Worm (Caenorhabditis elegans) whole organism, L4 larva: ENCODE results near the gene F41G3.10.

Source experiments
- ama-1 ChIP-seq: fragments of 150-350 bp; optimal IDR thresholded peaks from 2 replicates; lab custom pipeline; 2014; ENCODE audit warnings: inconsistent platforms, mixed read lengths
- dmd-8 ChIP-seq: fragments of 200-800 bp; sonication (Bioruptor generic); IDR thresholded peaks from 2 replicates; pipeline ENCODE4 v1.3.6; 2022; ENCODE audit warnings: missing genetic modification characterization, missing compliant biosample characterization
- dpl-1 ChIP-seq: fragments of 150-350 bp; optimal IDR thresholded peaks from 2 replicates; lab custom pipeline; 2014; ENCODE audit warnings: missing biosample characterization, missing genetic modification reagents, missing genetic modification characterization
- dve-1 ChIP-seq: sonication (generic microtip); optimal IDR thresholded peaks from 2 replicates; lab custom pipeline; 2017; ENCODE audit warnings: antibody characterized with exemption, mild to moderate bottlenecking, missing genetic modification characterization, missing compliant biosample characterization; ENCODE audit not compliant: insufficient read depth
- egl-27 ChIP-seq: sonication (generic microtip); optimal IDR thresholded peaks from 3 replicates; lab custom pipeline; 2017; ENCODE audit warnings: missing biosample characterization, missing genetic modification reagents, missing genetic modification characterization
- fkh-10 ChIP-seq: fragments of 150-350 bp; optimal IDR thresholded peaks from 2 replicates; lab custom pipeline; 2014; ENCODE audit warnings: missing biosample characterization, missing genetic modification reagents, missing genetic modification characterization
- lin-13 ChIP-seq: fragments of 150-350 bp; optimal IDR thresholded peaks from 2 replicates; lab custom pipeline; 2014; ENCODE audit warnings: missing biosample characterization, missing genetic modification reagents, missing genetic modification characterization
- lsy-2 ChIP-seq, 2 experiments: fragments of 150-350 bp in 1 of 2; sonication (generic microtip) in 1 of 2; optimal IDR thresholded peaks; 2 replicates each; lab custom pipeline; 2014 to 2017; ENCODE audit warnings: missing biosample characterization in 2 of 2, missing genetic modification characterization in 2 of 2
- mdt-29 ChIP-seq: fragments of 200-800 bp; sonication (Bioruptor generic); IDR thresholded peaks from 2 replicates; pipeline ENCODE4 v1.3.6; 2022; ENCODE audit warnings: missing genetic modification reagents, missing genetic modification characterization, missing compliant biosample characterization
- nhr-10 ChIP-seq: fragments of 150-350 bp; optimal IDR thresholded peaks from 2 replicates; lab custom pipeline; 2014; ENCODE audit warnings: missing biosample characterization, missing genetic modification characterization
- nhr-11 ChIP-seq: fragments of 150-350 bp; optimal IDR thresholded peaks from 2 replicates; lab custom pipeline; 2014; ENCODE audit warnings: missing biosample characterization, missing genetic modification characterization
- nhr-77 ChIP-seq: fragments of 150-350 bp; optimal IDR thresholded peaks from 2 replicates; lab custom pipeline; 2014; ENCODE audit warnings: missing biosample characterization, missing genetic modification characterization
- pha-4 ChIP-seq, 2 experiments: fragments of 150-350 bp in 1 of 2; fragments of 200-800 bp in 1 of 2; sonication (Bioruptor generic) in 1 of 2; IDR thresholded peaks in 1 of 2; optimal IDR thresholded peaks in 1 of 2; 2 replicates each; pipeline versions ENCODE4 v1.3.6 to Lab custom; 2014 to 2022; ENCODE audit warnings: missing genetic modification characterization in 2 of 2, missing genetic modification reagents in 2 of 2, missing biosample characterization in 1 of 2, missing compliant biosample characterization in 1 of 2
- snpc-4 ChIP-seq: fragments of 150-350 bp; optimal IDR thresholded peaks from 2 replicates; lab custom pipeline; 2014; ENCODE audit warnings: missing biosample characterization, missing genetic modification characterization

DNA sequence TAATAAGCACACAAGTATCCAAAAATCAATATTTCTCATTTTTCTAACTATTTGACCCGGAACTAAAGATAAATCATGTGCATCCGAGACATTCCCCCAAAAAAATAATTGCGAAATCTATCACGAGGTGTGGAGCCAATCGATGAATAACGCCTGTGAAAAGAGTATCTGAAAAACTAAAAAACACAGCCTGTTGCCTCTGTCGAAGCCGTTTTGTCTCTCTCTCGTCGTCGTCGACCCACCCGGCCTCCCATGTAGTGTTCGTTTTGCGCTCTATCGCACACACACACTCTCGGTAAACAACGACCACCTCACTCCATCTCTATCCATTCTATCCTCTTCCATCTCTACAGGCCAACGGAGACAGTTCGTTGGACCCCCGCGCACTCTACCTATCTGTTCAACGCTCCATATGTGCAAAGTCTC is 33.4 kb upstream of the F41G3.10 start:
- TF ChIP-seq ama-1 (lab: Kevin White, UChicago) (no peak), dmd-8 (GFP tag; lab: Robert Waterston, UW) (no peak), egl-27 (no peak), dve-1 (tag; lab: Kevin White, UChicago) (peak; percentile 27), snpc-4 (no peak), mdt-29 (GFP tag; lab: Robert Waterston, UW) (no peak), dpl-1 (GFP tag; lab: Kevin White, UChicago) (peak; percentile 55), pha-4 (GFP tag; IDR thresholded peaks at IDR 0.05; lab: Robert Waterston, UW) (no peak), pha-4 (tag; optimal IDR thresholded peaks at IDR 0.05; lab: Kevin White, UChicago) (peak; percentile 50), nhr-77 (tag; lab: Kevin White, UChicago) (no peak), nhr-10 (no peak), lin-13 (peak; percentile 40), nhr-11 (tag; lab: Kevin White, UChicago) (peak; percentile 70), lsy-2 (tag; optimal IDR thresholded peaks at IDR 0.05; lab: Kevin White, UChicago) (peak; percentile 25 to 80), fkh-10 (GFP tag; lab: Kevin White, UChicago) (no peak)
